Fruit fly (Drosophila melanogaster) whole organism, pupa: Measurements from ENCODE around the gene CG6834.

Experiments
- CG10348 ChIP-seq: fragments of 200-800 bp; sonication (Bioruptor generic); IDR thresholded peaks from 2 replicates; pipeline ENCODE4 v1.3.6; 2022; ENCODE audit warnings: missing biosample characterization, missing genetic modification characterization
- CG12605 ChIP-seq: fragments of 200-800 bp; sonication (Bioruptor generic); IDR thresholded peaks from 2 replicates; pipeline ENCODE4 v1.3.6; 2022; ENCODE audit warnings: missing biosample characterization, missing genetic modification characterization
- CG14655 ChIP-seq: fragments of 200-800 bp; sonication (Bioruptor generic); optimal IDR thresholded peaks from 3 replicates; lab custom pipeline; 2017; ENCODE audit warnings: mild to moderate bottlenecking, missing biosample characterization, missing genetic modification reagents, missing genetic modification characterization
- CG34367 ChIP-seq: fragments of 200-800 bp; sonication (Bioruptor generic); optimal IDR thresholded peaks from 2 replicates; lab custom pipeline; 2018; ENCODE audit warnings: missing biosample characterization, mild to moderate bottlenecking, missing genetic modification characterization
- CG8159 ChIP-seq: fragments of 200-800 bp; sonication (Bioruptor generic); optimal IDR thresholded peaks from 3 replicates; lab custom pipeline; 2018; ENCODE audit warnings: missing biosample characterization, mild to moderate bottlenecking, missing genetic modification characterization, moderate library complexity
- D1 ChIP-seq: fragments of 200-800 bp; sonication (Bioruptor generic); optimal IDR thresholded peaks from 2 replicates; lab custom pipeline; 2018; ENCODE audit warnings: missing biosample characterization, mild to moderate bottlenecking, missing genetic modification characterization, moderate library complexity
- EcR ChIP-seq: fragments of 200-800 bp; sonication (Bioruptor generic); optimal IDR thresholded peaks from 3 replicates; lab custom pipeline; 2019; ENCODE audit warnings: missing biosample characterization, missing genetic modification characterization, mild to moderate bottlenecking, moderate library complexity, missing genetic modification reagents

DNA sequence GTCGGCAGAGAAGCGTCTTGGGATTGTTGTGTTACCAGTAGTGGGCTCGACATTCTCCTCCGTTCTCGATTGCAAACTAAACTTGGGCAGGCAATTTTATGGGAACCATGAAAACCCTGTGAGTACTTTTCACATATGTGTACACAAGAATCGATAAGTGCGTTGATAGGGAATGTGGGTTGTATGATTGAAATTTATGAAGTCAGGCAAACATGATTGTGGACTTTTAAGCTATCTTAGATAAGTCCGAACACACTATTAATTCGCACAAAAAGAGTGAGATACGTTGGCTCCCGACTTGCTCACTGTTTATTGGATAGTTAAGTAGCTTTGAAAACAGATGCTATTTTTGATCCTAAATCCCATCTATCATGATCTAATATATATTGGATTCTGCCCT is 3.8 kb upstream of the CG6834 start, which contains the start of gene CG18765:
- TF ChIP-seq D1 (tag; lab: Kevin White, UChicago) (no peak), CG8159 (tag; lab: Kevin White, UChicago) (no peak), CG34367 (tag; lab: Kevin White, UChicago) (no peak), CG14655 (GFP tag; lab: Kevin White, UChicago) (no peak), EcR (GFP tag; lab: Kevin White, UChicago) (no peak), CG10348 (GFP tag; lab: Robert Waterston, UW) (no peak), CG12605 (GFP tag; lab: Robert Waterston, UW) (no peak)
